Worm (Caenorhabditis elegans): Measurements from ENCODE around the gene C06C6.9.

DNA sequence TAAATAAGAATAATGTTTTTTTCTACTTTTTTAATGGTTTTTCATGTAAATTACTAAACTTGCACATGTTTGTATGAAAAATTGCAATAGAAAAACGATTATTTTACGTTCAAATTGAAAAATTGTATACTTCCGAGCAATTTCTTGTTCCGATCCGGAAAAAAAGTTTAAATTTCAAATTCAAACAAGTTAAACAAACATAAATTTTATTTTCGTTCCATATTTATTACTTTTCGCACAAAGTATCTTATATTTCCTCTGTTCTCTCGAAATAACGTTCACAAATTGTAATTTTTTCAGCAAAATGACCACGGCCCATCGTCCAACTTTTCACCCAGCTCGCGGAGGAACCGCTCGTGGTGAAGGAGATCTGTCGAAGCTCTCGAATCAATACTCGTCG lies 26.5 kb upstream of the C06C6.9 start, which contains the start of gene cwc-15:
- TF ChIP-seq tbx-11 (GFP tag; IDR thresholded peaks at IDR 0.05) (no peak), hnd-1 (tag; optimal IDR thresholded peaks at IDR 0.05) (no peak), ama-1 (optimal IDR thresholded peaks at IDR 0.05) (no peak), ets-7 (tag; optimal IDR thresholded peaks at IDR 0.05) (no peak), flt-1 (GFP tag; IDR thresholded peaks at IDR 0.05) (no peak), tbx-37 (GFP tag; conservative IDR thresholded peaks at IDR 0.05) (no peak), pes-1 (GFP tag; IDR thresholded peaks at IDR 0.05) (no peak), F13C5.2 (tag; optimal IDR thresholded peaks at IDR 0.05) (no peak)

Measured in whole organism, early embryonic.